Worm (Caenorhabditis elegans) whole organism, young adult: ENCODE results near the gene T14G12.6.

Experiments
- C17E4.6 ChIP-seq: fragments of 200-800 bp; sonication (Bioruptor generic); IDR thresholded peaks from 2 replicates; pipeline ENCODE4 v1.3.6; 2022; ENCODE audit warnings: missing genetic modification reagents, missing genetic modification characterization, missing compliant biosample characterization
- F10E7.11 ChIP-seq: sonication (generic microtip); optimal IDR thresholded peaks from 2 replicates; lab custom pipeline; 2017; ENCODE audit warnings: mild to moderate bottlenecking, missing genetic modification characterization, moderate library complexity, missing compliant biosample characterization
- F37B4.10 ChIP-seq: fragments of 200-800 bp; sonication (Bioruptor generic); IDR thresholded peaks from 2 replicates; pipeline ENCODE4 v1.3.6; 2022; ENCODE audit warnings: missing genetic modification characterization, missing compliant biosample characterization
- dpff-1 ChIP-seq: sonication (generic microtip); optimal IDR thresholded peaks from 2 replicates; lab custom pipeline; 2017; ENCODE audit warnings: mild to moderate bottlenecking, missing genetic modification characterization, missing compliant biosample characterization
- dpl-1 ChIP-seq: fragments of 150-350 bp; optimal IDR thresholded peaks from 2 replicates; lab custom pipeline; 2014; ENCODE audit warnings: missing biosample characterization, missing genetic modification reagents, missing genetic modification characterization
- ets-4 ChIP-seq: fragments of 200-800 bp; sonication (Bioruptor generic); optimal IDR thresholded peaks from 2 replicates; lab custom pipeline; 2018; ENCODE audit warnings: mild to moderate bottlenecking, missing genetic modification characterization, missing compliant biosample characterization
- lag-1 ChIP-seq: fragments of 200-800 bp; sonication (Bioruptor generic); IDR thresholded peaks from 2 replicates; pipeline ENCODE4 v1.3.6; 2022; ENCODE audit warnings: missing genetic modification reagents, missing genetic modification characterization, missing compliant biosample characterization
- let-607 ChIP-seq, 2 experiments: fragments of 200-800 bp in 1 of 2; sonication (Bioruptor generic) in 1 of 2; sonication (generic microtip) in 1 of 2; optimal IDR thresholded peaks; 2 replicates each; lab custom pipeline; 2016 to 2018; ENCODE audit warnings: mild to moderate bottlenecking in 2 of 2, missing compliant biosample characterization in 2 of 2, missing genetic modification characterization in 2 of 2, moderate library complexity in 2 of 2, missing genotype in 1 of 2
- nfya-1 ChIP-seq: sonication (generic microtip); optimal IDR thresholded peaks from 2 replicates; lab custom pipeline; 2017; ENCODE audit warnings: antibody characterized with exemption, missing compliant biosample characterization, missing genetic modification characterization, borderline replicate concordance; ENCODE audit not compliant: insufficient read depth
- nfya-2 ChIP-seq: fragments of 200-800 bp; sonication (Bioruptor generic); IDR thresholded peaks from 2 replicates; pipeline ENCODE4 v1.3.6; 2022; ENCODE audit warnings: missing genetic modification reagents, missing genetic modification characterization, missing compliant biosample characterization
- nhr-179 ChIP-seq: sonication (generic microtip); optimal IDR thresholded peaks from 2 replicates; lab custom pipeline; 2016; ENCODE audit warnings: mild to moderate bottlenecking, missing genetic modification characterization, missing compliant biosample characterization
- pha-4 ChIP-seq: fragments of 150-350 bp; sonication (generic microtip); optimal IDR thresholded peaks from 2 replicates; lab custom pipeline; 2014; ENCODE audit warnings: missing biosample characterization, missing genetic modification reagents, missing genetic modification characterization
- tlf-1 ChIP-seq: fragments of 200-800 bp; sonication (Bioruptor generic); optimal IDR thresholded peaks from 2 replicates; lab custom pipeline; 2018; ENCODE audit warnings: mild to moderate bottlenecking, missing genetic modification characterization, missing compliant biosample characterization
- ztf-18 ChIP-seq: sonication (generic microtip); optimal IDR thresholded peaks from 2 replicates; lab custom pipeline; 2016; ENCODE audit warnings: missing genotype, mild to moderate bottlenecking, missing genetic modification characterization, missing compliant biosample characterization

DNA sequence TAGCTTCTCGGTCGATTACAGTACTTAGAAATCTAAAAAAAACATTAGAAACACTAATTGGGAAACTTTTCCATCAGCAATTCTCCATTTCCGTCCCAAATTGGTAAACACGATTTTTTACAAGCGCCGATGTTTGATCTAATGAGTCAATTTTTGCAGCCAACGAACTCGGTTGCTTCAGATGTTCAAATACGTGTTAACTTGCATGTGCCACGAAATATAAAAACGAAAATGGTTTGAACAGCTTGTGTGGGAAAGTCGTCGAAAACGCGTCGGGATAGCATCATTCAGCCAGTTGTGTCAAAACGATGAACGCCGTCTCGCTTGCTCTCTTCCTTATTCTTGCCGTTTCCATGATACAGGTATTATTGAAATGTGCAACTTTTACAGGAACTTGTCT, 45.6 kb upstream of the T14G12.6 start, which contains the start of gene F35A5.2:
- TF ChIP-seq ztf-18 (tag; lab: Kevin White, UChicago) (no peak), pha-4 (tag; lab: Kevin White, UChicago) (no peak), nfya-1 (tag; lab: Kevin White, UChicago) (no peak), dpl-1 (GFP tag; lab: Kevin White, UChicago) (no peak), let-607 (tag; optimal IDR thresholded peaks at IDR 0.05; lab: Kevin White, UChicago) (no peak), lag-1 (no peak), dpff-1 (tag; lab: Kevin White, UChicago) (no peak), tlf-1 (GFP tag; lab: Kevin White, UChicago) (no peak), nfya-2 (GFP tag; lab: Robert Waterston, UW) (no peak), C17E4.6 (no peak), F10E7.11 (tag; lab: Kevin White, UChicago) (no peak), ets-4 (no peak), F37B4.10 (no peak), nhr-179 (tag; lab: Kevin White, UChicago) (no peak)
